Fruit fly (Drosophila melanogaster): ENCODE measurements around the gene CG31697.

The CG31697 gene

dm6 chr2L:19582185-19582584 lies 46.9 kb downstream of the CG31697 start, which contains the start of gene Hakai (continued):
- peak; percentile 69; the same call in 2 of the 3 replicates for TF ChIP-seq Dbx (GFP tag; IDR thresholded peaks at IDR 0.05)
- no peak for TF ChIP-seq CkIIα-i1 (GFP tag; IDR thresholded peaks at IDR 0.05)
- 0 out of 3 replicates have a peak, but pooled peaks have one; percentile 32 for TF ChIP-seq CG7963 (GFP tag; IDR thresholded peaks at IDR 0.05; ENCODE audit: partially characterized antibody)
- TF ChIP-seq Fer2 (tag; optimal IDR thresholded peaks at IDR 0.05): peak; percentile 24
- peak; percentile 64; the same call in 2 of the 3 replicates for TF ChIP-seq CG6791 (GFP tag; IDR thresholded peaks at IDR 0.05; ENCODE audit: partially characterized antibody)
- TF ChIP-seq CG16813 (GFP tag; IDR thresholded peaks at IDR 0.05; ENCODE audit: partially characterized antibody): peak; percentile 51
- TF ChIP-seq CG12071 (GFP tag; optimal IDR thresholded peaks at IDR 0.05): no peak
- no peak for TF ChIP-seq CG32767 (GFP tag; IDR thresholded peaks at IDR 0.05)
- peak; percentile 97 for TF ChIP-seq CG15514 (GFP tag; optimal IDR thresholded peaks at IDR 0.05)
- TF ChIP-seq abd-A (tag; optimal IDR thresholded peaks at IDR 0.05): no peak
- peak; percentile 54 for TF ChIP-seq CG3163 (GFP tag; optimal IDR thresholded peaks at IDR 0.05)
- peak; percentile 11; the same call in 1 of the 2 replicates for TF ChIP-seq Taf1 (GFP tag; IDR thresholded peaks at IDR 0.05)
- TF ChIP-seq sens-2 (GFP tag; IDR thresholded peaks at IDR 0.05): no peak
- 0 out of 3 replicates have a peak, but pooled peaks have one; percentile 45 for TF ChIP-seq Aef1 (GFP tag; IDR thresholded peaks at IDR 0.05)
- no peak for TF ChIP-seq tio (GFP tag; optimal IDR thresholded peaks at IDR 0.05)
- no peak for TF ChIP-seq ro (GFP tag; IDR thresholded peaks at IDR 0.05)
- peak; percentile 60 for TF ChIP-seq CG11247 (GFP tag; IDR thresholded peaks at IDR 0.05)
- TF ChIP-seq onecut (GFP tag; IDR thresholded peaks at IDR 0.05): peak; percentile 41; the same call in 1 of the 2 replicates
- peak; percentile 42 for TF ChIP-seq CG7271 (tag; optimal IDR thresholded peaks at IDR 0.05)
- TF ChIP-seq CG11085 (GFP tag; IDR thresholded peaks at IDR 0.05): no peak
- no peak for TF ChIP-seq B-H1 (GFP tag; IDR thresholded peaks at IDR 0.05)
- no peak for TF ChIP-seq mirr (GFP tag; optimal IDR thresholded peaks at IDR 0.05)
- no peak for TF ChIP-seq D19B (GFP tag; optimal IDR thresholded peaks at IDR 0.05)
- no peak for TF ChIP-seq CG13894 (tag; optimal IDR thresholded peaks at IDR 0.05)
- peak; percentile 32 for TF ChIP-seq HHEX (GFP tag; optimal IDR thresholded peaks at IDR 0.05)
- TF ChIP-seq gfzf (GFP tag; optimal IDR thresholded peaks at IDR 0.05): peak; percentile 31
- no peak for TF ChIP-seq CG10274 (GFP tag; optimal IDR thresholded peaks at IDR 0.05)
- peak; percentile 94 for TF ChIP-seq Ets65A (GFP tag)
- TF ChIP-seq CG12744 (GFP tag; optimal IDR thresholded peaks at IDR 0.05): peak; percentile 2
- no peak for TF ChIP-seq CG15479 (GFP tag; optimal IDR thresholded peaks at IDR 0.05)
- peak; percentile 0 for TF ChIP-seq dmrt11E (tag; optimal IDR thresholded peaks at IDR 0.05)
- TF ChIP-seq jigr1 (GFP tag; IDR thresholded peaks at IDR 0.05): no peak
- TF ChIP-seq dimm (GFP tag; IDR thresholded peaks at IDR 0.05): no peak
- TF ChIP-seq Dek (tag; optimal IDR thresholded peaks at IDR 0.05): no peak
- TF ChIP-seq CG32532 (GFP tag; IDR thresholded peaks at IDR 0.05): peak; percentile 63
- peak; percentile 77 for TF ChIP-seq CHES-1-like (GFP tag; optimal IDR thresholded peaks at IDR 0.05)
- peak; percentile 51 for TF ChIP-seq Bgb (GFP tag; IDR thresholded peaks at IDR 0.05; ENCODE audit: partially characterized antibody)
- no peak for TF ChIP-seq CG1529 (GFP tag; optimal IDR thresholded peaks at IDR 0.05)
- TF ChIP-seq CG11456 (GFP tag; IDR thresholded peaks at IDR 0.05): peak; percentile 67; the same call in 1 of the 3 replicates
- TF ChIP-seq Hsf (GFP tag; optimal IDR thresholded peaks at IDR 0.05): peak; percentile 53
- TF ChIP-seq CG17612 (GFP tag; IDR thresholded peaks at IDR 0.05): no peak
- peak; percentile 59 for TF ChIP-seq btn (GFP tag; optimal IDR thresholded peaks at IDR 0.05)
- TF ChIP-seq zfh2 (GFP tag; optimal IDR thresholded peaks at IDR 0.05): peak; percentile 67
- peak; percentile 40 for TF ChIP-seq slp2 (GFP tag; optimal IDR thresholded peaks at IDR 0.05)
- TF ChIP-seq CG12155 (GFP tag; optimal IDR thresholded peaks at IDR 0.05): peak; percentile 51
- TF ChIP-seq CG10147 (GFP tag; optimal IDR thresholded peaks at IDR 0.05): peak; percentile 42
- TF ChIP-seq Dip2 (GFP tag; IDR thresholded peaks at IDR 0.05): no peak
- no peak; the same call in 2 of the 3 replicates for TF ChIP-seq otp (GFP tag; IDR thresholded peaks at IDR 0.05)
- peak; percentile 58 for TF ChIP-seq Bdp1 (GFP tag; optimal IDR thresholded peaks at IDR 0.05)
- peak in 1 of 2 experiments; percentile 12 for TF ChIP-seq Dfd (GFP tag; optimal IDR thresholded peaks at IDR 0.05)
- TF ChIP-seq CG8944 (GFP tag; optimal IDR thresholded peaks at IDR 0.05): peak; percentile 56

Measured in whole organism, embryonic.